Worm (Caenorhabditis elegans) whole organism, L4 larva: ENCODE data around the gene picd-1.
A peak's percentile ranks its signal among the peaks of the same experiment; 100 is the strongest.

Experiments used
- F10B5.3 ChIP-seq: sonication (generic microtip); optimal IDR thresholded peaks from 2 replicates; lab custom pipeline; 2016; ENCODE audit warnings: mild to moderate bottlenecking, missing genetic modification characterization, missing compliant biosample characterization
- F26F4.8 ChIP-seq: fragments of 200-800 bp; sonication (Bioruptor generic); conservative IDR thresholded peaks from 2 replicates; pipeline ENCODE4 v1.3.6; 2022; ENCODE audit warnings: missing genetic modification characterization, missing compliant biosample characterization
- F44E2.7 ChIP-seq: fragments of 200-800 bp; sonication (Bioruptor generic); IDR thresholded peaks from 2 replicates; pipeline ENCODE4 v2.1.2; 2022; ENCODE audit warnings: missing genetic modification characterization, missing compliant biosample characterization
- F49E8.2 ChIP-seq: sonication (generic microtip); optimal IDR thresholded peaks from 2 replicates; lab custom pipeline; 2016; ENCODE audit warnings: missing compliant biosample characterization, mild to moderate bottlenecking, missing genetic modification characterization, borderline replicate concordance
- T26A8.4 ChIP-seq: fragments of 200-800 bp; sonication (Bioruptor generic); IDR thresholded peaks from 2 replicates; pipeline ENCODE4 v1.3.6; 2022; ENCODE audit warnings: missing genetic modification characterization, missing compliant biosample characterization
- Y5F2A.4 ChIP-seq: fragments of 200-800 bp; sonication (Bioruptor generic); optimal IDR thresholded peaks from 2 replicates; lab custom pipeline; 2018; ENCODE audit warnings: mild to moderate bottlenecking, missing genetic modification characterization, missing compliant biosample characterization
- Y75B8A.6 ChIP-seq: fragments of 200-800 bp; sonication (Bioruptor generic); IDR thresholded peaks from 2 replicates; pipeline ENCODE4 v1.3.6; 2022; ENCODE audit warnings: missing genetic modification reagents, missing genetic modification characterization, missing compliant biosample characterization
- ZK546.5 ChIP-seq, 2 experiments: sonication (generic microtip); optimal IDR thresholded peaks; 2 replicates each; lab custom pipeline; 2017; ENCODE audit warnings: missing biosample characterization in 2 of 2, missing genetic modification characterization in 2 of 2
- aha-1 ChIP-seq: fragments of 150-350 bp; peaks from one replicate; lab custom pipeline; 2014; ENCODE audit warnings: missing biosample characterization, missing genetic modification characterization
- aly-2 ChIP-seq: sonication (generic microtip); optimal IDR thresholded peaks from 2 replicates; lab custom pipeline; 2018; ENCODE audit warnings: missing biosample characterization, missing genetic modification characterization
- arid-1 ChIP-seq: fragments of 200-800 bp; sonication (Bioruptor generic); conservative IDR thresholded peaks from 2 replicates; pipeline ENCODE4 v1.3.6; 2022; ENCODE audit warnings: missing genetic modification reagents, missing genetic modification characterization, missing compliant biosample characterization
- ceh-62 ChIP-seq: sonication (generic microtip); optimal IDR thresholded peaks from 2 replicates; lab custom pipeline; 2017; ENCODE audit warnings: missing biosample characterization, missing genetic modification characterization
- daf-12 ChIP-seq: fragments of 150-350 bp; optimal IDR thresholded peaks from 2 replicates; lab custom pipeline; 2014; ENCODE audit warnings: missing biosample characterization, missing genetic modification reagents, missing genetic modification characterization
- daf-16 ChIP-seq, 3 experiments: sonication (generic microtip); optimal IDR thresholded peaks; 2 replicates each; lab custom pipeline; 2016 to 2017; ENCODE audit warnings: missing genetic modification characterization in 3 of 3, missing genetic modification reagents in 3 of 3, mild to moderate bottlenecking in 2 of 3, missing compliant biosample characterization in 2 of 3, missing biosample characterization in 1 of 3, moderate library complexity in 1 of 3
- dmd-6 ChIP-seq: fragments of 200-800 bp; sonication (Bioruptor generic); IDR thresholded peaks from 2 replicates; pipeline ENCODE4 v1.3.6; 2022; ENCODE audit warnings: missing genetic modification reagents, missing genetic modification characterization, missing compliant biosample characterization
- dpl-1 ChIP-seq: fragments of 150-350 bp; optimal IDR thresholded peaks from 2 replicates; lab custom pipeline; 2014; ENCODE audit warnings: missing biosample characterization, missing genetic modification reagents, missing genetic modification characterization
- duxl-1 ChIP-seq: sonication (generic microtip); optimal IDR thresholded peaks from 2 replicates; lab custom pipeline; 2016; ENCODE audit warnings: mild to moderate bottlenecking, missing genetic modification characterization, moderate library complexity, missing compliant biosample characterization; ENCODE audit not compliant: poor library complexity
- dve-1 ChIP-seq: sonication (generic microtip); optimal IDR thresholded peaks from 2 replicates; lab custom pipeline; 2017; ENCODE audit warnings: antibody characterized with exemption, mild to moderate bottlenecking, missing genetic modification characterization, missing compliant biosample characterization; ENCODE audit not compliant: insufficient read depth
- egl-27 ChIP-seq: sonication (generic microtip); optimal IDR thresholded peaks from 3 replicates; lab custom pipeline; 2017; ENCODE audit warnings: missing biosample characterization, missing genetic modification reagents, missing genetic modification characterization
- fkh-10 ChIP-seq: fragments of 150-350 bp; optimal IDR thresholded peaks from 2 replicates; lab custom pipeline; 2014; ENCODE audit warnings: missing biosample characterization, missing genetic modification reagents, missing genetic modification characterization
- hif-1 ChIP-seq, 2 experiments: sonication (generic microtip); optimal IDR thresholded peaks; 2 replicates each; lab custom pipeline; 2016 to 2017; ENCODE audit warnings: missing compliant biosample characterization in 2 of 2, missing genetic modification characterization in 2 of 2, missing genetic modification reagents in 2 of 2, missing genotype in 2 of 2, mild to moderate bottlenecking in 1 of 2
- hlh-11 ChIP-seq: fragments of 200-800 bp; sonication (Bioruptor generic); optimal IDR thresholded peaks from 2 replicates; lab custom pipeline; 2018; ENCODE audit warnings: mild to moderate bottlenecking, missing genetic modification characterization, missing compliant biosample characterization
- hlh-30 ChIP-seq: sonication (generic microtip); optimal IDR thresholded peaks from 2 replicates; lab custom pipeline; 2017; ENCODE audit warnings: antibody characterized with exemption, mild to moderate bottlenecking, missing genetic modification characterization, missing compliant biosample characterization; ENCODE audit not compliant: insufficient read depth
- jun-1 ChIP-seq: fragments of 150-350 bp; optimal IDR thresholded peaks from 2 replicates; lab custom pipeline; 2014; ENCODE audit warnings: missing biosample characterization, missing genetic modification reagents, missing genetic modification characterization
- lim-7 ChIP-seq: fragments of 200-800 bp; sonication (Bioruptor generic); IDR thresholded peaks from 2 replicates; pipeline ENCODE4 v1.3.6; 2022; ENCODE audit warnings: missing genetic modification characterization, missing compliant biosample characterization
- lin-1 ChIP-seq: fragments of 200-800 bp; sonication (Bioruptor generic); IDR thresholded peaks from 2 replicates; pipeline ENCODE4 v1.3.6; 2022; ENCODE audit warnings: missing genetic modification reagents, missing genetic modification characterization, missing compliant biosample characterization
- lin-13 ChIP-seq: fragments of 150-350 bp; optimal IDR thresholded peaks from 2 replicates; lab custom pipeline; 2014; ENCODE audit warnings: missing biosample characterization, missing genetic modification reagents, missing genetic modification characterization
- lin-29 ChIP-seq: fragments of 200-800 bp; sonication (Bioruptor generic); IDR thresholded peaks from 2 replicates; pipeline ENCODE4 v1.3.6; 2022; ENCODE audit warnings: missing genetic modification reagents, missing genetic modification characterization, missing compliant biosample characterization
- lin-38 ChIP-seq: fragments of 200-800 bp; sonication (Bioruptor generic); IDR thresholded peaks from 2 replicates; pipeline ENCODE4 v1.3.6; 2022; ENCODE audit warnings: missing genetic modification reagents, missing genetic modification characterization, missing compliant biosample characterization
- mdt-29 ChIP-seq: fragments of 200-800 bp; sonication (Bioruptor generic); IDR thresholded peaks from 2 replicates; pipeline ENCODE4 v1.3.6; 2022; ENCODE audit warnings: missing genetic modification reagents, missing genetic modification characterization, missing compliant biosample characterization
- mep-1 ChIP-seq: fragments of 150-350 bp; sonication (generic microtip); optimal IDR thresholded peaks from 3 replicates; lab custom pipeline; 2014; ENCODE audit warnings: missing biosample characterization, missing genetic modification characterization
- mes-2 ChIP-seq: sonication (generic microtip); optimal IDR thresholded peaks from 2 replicates; lab custom pipeline; 2016; ENCODE audit warnings: missing genotype, mild to moderate bottlenecking, missing genetic modification characterization, missing compliant biosample characterization; ENCODE audit not compliant: poor library complexity, severe bottlenecking
- nhr-102 ChIP-seq: sonication (generic microtip); optimal IDR thresholded peaks from 2 replicates; lab custom pipeline; 2016; ENCODE audit warnings: mild to moderate bottlenecking, missing genetic modification characterization, moderate library complexity, missing compliant biosample characterization
- nhr-11 ChIP-seq: fragments of 150-350 bp; optimal IDR thresholded peaks from 2 replicates; lab custom pipeline; 2014; ENCODE audit warnings: missing biosample characterization, missing genetic modification characterization
- nhr-111 ChIP-seq: fragments of 200-800 bp; sonication (Bioruptor generic); optimal IDR thresholded peaks from 2 replicates; lab custom pipeline; 2018; ENCODE audit warnings: mild to moderate bottlenecking, missing genetic modification characterization, missing compliant biosample characterization
- nhr-28 ChIP-seq: fragments of 150-350 bp; optimal IDR thresholded peaks from 2 replicates; lab custom pipeline; 2014; ENCODE audit warnings: missing biosample characterization, missing genetic modification characterization
- nhr-6 ChIP-seq: fragments of 150-350 bp; optimal IDR thresholded peaks from 2 replicates; lab custom pipeline; 2014; ENCODE audit warnings: missing biosample characterization, missing genetic modification characterization
- nhr-76 ChIP-seq: fragments of 150-350 bp; optimal IDR thresholded peaks from 2 replicates; lab custom pipeline; 2014; ENCODE audit warnings: missing biosample characterization, missing genetic modification characterization
- pha-4 ChIP-seq, 2 experiments: fragments of 150-350 bp in 1 of 2; fragments of 200-800 bp in 1 of 2; sonication (Bioruptor generic) in 1 of 2; IDR thresholded peaks in 1 of 2; optimal IDR thresholded peaks in 1 of 2; 2 replicates each; pipeline versions ENCODE4 v1.3.6 to Lab custom; 2014 to 2022; ENCODE audit warnings: missing genetic modification characterization in 2 of 2, missing genetic modification reagents in 2 of 2, missing biosample characterization in 1 of 2, missing compliant biosample characterization in 1 of 2
- rbr-2 ChIP-seq: sonication (generic microtip); optimal IDR thresholded peaks from 2 replicates; lab custom pipeline; 2016; ENCODE audit warnings: missing genotype, missing genetic modification characterization, missing compliant biosample characterization
- sdz-12 ChIP-seq: fragments of 200-800 bp; sonication (Bioruptor generic); optimal IDR thresholded peaks from 2 replicates; lab custom pipeline; 2018; ENCODE audit warnings: mild to moderate bottlenecking, missing genetic modification characterization, missing compliant biosample characterization
- spr-1 ChIP-seq: sonication (generic microtip); optimal IDR thresholded peaks from 2 replicates; lab custom pipeline; 2016; ENCODE audit warnings: mild to moderate bottlenecking, missing genetic modification characterization, missing compliant biosample characterization
- zfp-3 ChIP-seq: fragments of 200-800 bp; sonication (Bioruptor generic); conservative IDR thresholded peaks from 2 replicates; pipeline ENCODE4 v1.3.6; 2022; ENCODE audit warnings: missing genetic modification reagents, missing genetic modification characterization, missing compliant biosample characterization
- zip-2 ChIP-seq: fragments of 150-350 bp; optimal IDR thresholded peaks from 2 replicates; lab custom pipeline; 2014; ENCODE audit warnings: missing biosample characterization, missing genetic modification characterization
- ztf-7 ChIP-seq: fragments of 150-350 bp; optimal IDR thresholded peaks from 2 replicates; lab custom pipeline; 2014; ENCODE audit warnings: missing biosample characterization, missing genetic modification characterization

Gene picd-1

ce11 chrV:123915-124314, 19.3 kb downstream of the picd-1 start:
- TF ChIP-seq lin-38 (GFP tag; lab: Robert Waterston, UW) (peak; percentile 24), ztf-7 (no peak), Y5F2A.4 (GFP tag; lab: Kevin White, UChicago) (no peak), sdz-12 (GFP tag; lab: Kevin White, UChicago) (no peak), F49E8.2 (tag; lab: Kevin White, UChicago) (peak; percentile 29), F26F4.8 (GFP tag; lab: Robert Waterston, UW) (no peak), fkh-10 (no peak), nhr-11 (tag; lab: Kevin White, UChicago) (no peak), mdt-29 (GFP tag; lab: Robert Waterston, UW) (no peak), hlh-11 (tag; lab: Kevin White, UChicago) (no peak), nhr-111 (GFP tag; lab: Kevin White, UChicago) (no peak), aly-2 (tag; lab: Kevin White, UChicago) (no peak), egl-27 (tag; lab: Kevin White, UChicago) (no peak), aha-1 (peak; percentile 70), lin-29 (GFP tag; lab: Robert Waterston, UW) (no peak), arid-1 (GFP tag; lab: Robert Waterston, UW) (0 out of 2 replicates have a peak, but pooled peaks have one; percentile 18), T26A8.4 (GFP tag; lab: Robert Waterston, UW) (no peak), daf-12 (tag; lab: Kevin White, UChicago) (no peak), nhr-28 (tag; lab: Kevin White, UChicago) (no peak), jun-1 (tag; lab: Kevin White, UChicago) (no peak), ceh-62 (tag; lab: Kevin White, UChicago) (no peak), ZK546.5 (tag; optimal IDR thresholded peaks at IDR 0.05; lab: Kevin White, UChicago) (no peak), Y75B8A.6 (GFP tag; lab: Robert Waterston, UW) (no peak), lim-7 (GFP tag; lab: Robert Waterston, UW) (peak; percentile 56), lin-13 (GFP tag; lab: Kevin White, UChicago) (no peak), lin-1 (GFP tag; lab: Robert Waterston, UW) (no peak)

- TF ChIP-seq pha-4 (GFP tag; IDR thresholded peaks at IDR 0.05; lab: Robert Waterston, UW) (0 out of 2 replicates have a peak, but pooled peaks have one; percentile 31), pha-4 (tag; optimal IDR thresholded peaks at IDR 0.05; lab: Kevin White, UChicago) (peak; percentile 60), spr-1 (tag; lab: Kevin White, UChicago) (peak; percentile 35), F49E8.2 (tag; lab: Kevin White, UChicago) (peak; percentile 58), dve-1 (peak; percentile 68), ztf-7 (peak; percentile 26), zfp-3 (GFP tag; lab: Robert Waterston, UW) (0 out of 2 replicates have a peak, but pooled peaks have one; percentile 32), mdt-29 (GFP tag; lab: Robert Waterston, UW) (peak; percentile 74), arid-1 (GFP tag; lab: Robert Waterston, UW) (0 out of 2 replicates have a peak, but pooled peaks have one; percentile 32), T26A8.4 (GFP tag; lab: Robert Waterston, UW) (peak; percentile 58), daf-16 (GFP tag; optimal IDR thresholded peaks at IDR 0.05; lab: Kevin White, UChicago) (peak in 1 of 2 experiments; percentile 71), daf-16 (tag; optimal IDR thresholded peaks at IDR 0.05; lab: Kevin White, UChicago) (peak; percentile 42), hlh-11 (tag; lab: Kevin White, UChicago) (peak; percentile 47), mep-1 (peak; percentile 77), F44E2.7 (GFP tag; lab: Robert Waterston, UW) (no peak), F10B5.3 (tag; lab: Kevin White, UChicago) (peak; percentile 45), mes-2 (peak; percentile 70), duxl-1 (tag; lab: Kevin White, UChicago) (peak; percentile 58), sdz-12 (GFP tag; lab: Kevin White, UChicago) (no peak), hlh-30 (peak; percentile 32), egl-27 (tag; lab: Kevin White, UChicago) (no peak), zip-2 (tag; lab: Kevin White, UChicago) (peak; percentile 30), lin-38 (GFP tag; lab: Robert Waterston, UW) (peak; percentile 68), rbr-2 (tag; lab: Kevin White, UChicago) (peak; percentile 60), hif-1 (tag; optimal IDR thresholded peaks at IDR 0.05; lab: Kevin White, UChicago) (peak in 1 of 2 experiments; percentile 18), nhr-102 (peak; percentile 5), ceh-62 (tag; lab: Kevin White, UChicago) (no peak), dmd-6 (peak; percentile 38), lin-1 (GFP tag; lab: Robert Waterston, UW) (no peak), nhr-28 (tag; lab: Kevin White, UChicago) (peak; percentile 20), dpl-1 (GFP tag; lab: Kevin White, UChicago) (peak; percentile 63), Y75B8A.6 (GFP tag; lab: Robert Waterston, UW) (no peak), nhr-76 (tag; lab: Kevin White, UChicago) (no peak), nhr-6 (tag; lab: Kevin White, UChicago) (peak; percentile 11)
Observed at ce11 chrV:126610-127009, 22.0 kb downstream of the picd-1 start, which contains the start of gene W03F9.1. W03F9.1 (minus strand) TSS chrV:126718.
